Worm (Caenorhabditis elegans) whole organism, L4/young adult: ENCODE data around the gene adr-2.

Experiments used
- W03F9.2 ChIP-seq: fragments of 150-350 bp; optimal IDR thresholded peaks from 2 replicates; lab custom pipeline; 2014; ENCODE audit warnings: missing biosample characterization, missing genetic modification characterization
- dao-5 ChIP-seq: sonication (generic microtip); optimal IDR thresholded peaks from 2 replicates; lab custom pipeline; 2016; ENCODE audit warnings: missing genotype, missing genetic modification characterization, moderate library complexity, missing compliant biosample characterization
- him-1 ChIP-seq: sonication (generic microtip); optimal IDR thresholded peaks from 2 replicates; lab custom pipeline; 2016; ENCODE audit warnings: missing genotype, missing genetic modification reagents, missing genetic modification characterization, missing compliant biosample characterization

The adr-2 gene

DNA sequence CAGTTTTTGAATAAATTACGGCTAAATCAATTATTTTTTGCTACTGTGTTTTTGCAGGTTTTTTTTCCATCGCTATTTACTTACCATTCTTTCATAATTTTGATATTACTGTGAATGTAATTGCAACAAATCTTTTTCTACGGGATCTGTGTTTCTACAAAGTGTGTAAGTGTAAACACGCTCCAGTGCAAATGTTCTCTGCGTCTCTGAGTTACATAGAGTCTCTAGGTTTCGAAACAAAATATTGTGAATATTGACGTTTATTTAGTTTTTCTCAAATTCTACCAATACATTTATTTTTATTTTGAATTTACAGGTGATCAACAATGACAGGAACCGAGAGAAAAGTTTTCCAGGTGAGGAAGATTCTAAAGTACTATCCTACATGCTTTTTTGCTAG is 48.7 kb downstream of the adr-2 start, which contains the start of gene yju-2:
Gene yju-2 (plus strand): TSS at position 315 of the 400 bp plus-strand sequence.
- TF ChIP-seq dao-5 (no peak), him-1 (no peak), W03F9.2 (tag; lab: Kevin White, UChicago) (no peak)

DNA sequence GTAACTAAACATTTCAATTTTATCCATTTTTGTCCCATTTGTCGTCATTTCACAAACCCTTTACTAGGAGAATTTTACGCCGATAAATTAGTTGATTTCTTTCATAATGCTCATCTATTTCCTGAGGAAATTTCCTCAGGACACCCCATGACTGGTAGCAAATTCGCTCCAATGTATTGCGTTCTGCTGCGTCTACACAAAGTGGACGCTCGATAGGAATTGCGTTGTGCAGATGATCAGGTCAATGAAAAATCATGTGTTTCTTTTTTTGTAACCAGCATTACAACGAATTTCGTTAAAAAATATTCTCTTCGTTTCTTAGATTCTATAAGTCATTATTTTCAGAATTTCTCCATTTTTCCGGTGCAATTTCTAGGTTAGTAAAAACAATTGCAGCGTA is 50.9 kb downstream of the adr-2 start, which contains the start of gene epg-4:
Gene epg-4 (plus strand): TSS at position 346 of the 400 bp plus-strand sequence.
- TF ChIP-seq dao-5 (no peak), W03F9.2 (tag; lab: Kevin White, UChicago) (no peak), him-1 (no peak)
